Worm (Caenorhabditis elegans) whole organism, L2 larva: ENCODE data around the gene cbs-1.

Experiments used
- C34F6.9 ChIP-seq: fragments of 150-350 bp; optimal IDR thresholded peaks from 2 replicates; lab custom pipeline; 2014; ENCODE audit warnings: missing biosample characterization, missing genetic modification characterization
- F13H6.1 ChIP-seq: sonication (generic microtip); optimal IDR thresholded peaks from 2 replicates; lab custom pipeline; 2016; ENCODE audit warnings: missing genetic modification characterization, missing compliant biosample characterization
- R02D3.7 ChIP-seq: fragments of 150-350 bp; optimal IDR thresholded peaks from 2 replicates; lab custom pipeline; 2014; ENCODE audit warnings: missing biosample characterization, missing genetic modification characterization
- Y55F3AM.14 ChIP-seq: fragments of 200-800 bp; sonication (Bioruptor generic); optimal IDR thresholded peaks from 2 replicates; lab custom pipeline; 2018; ENCODE audit warnings: mild to moderate bottlenecking, missing genetic modification characterization, missing compliant biosample characterization
- ZK546.5 ChIP-seq: sonication (generic microtip); optimal IDR thresholded peaks from 2 replicates; lab custom pipeline; 2017; ENCODE audit warnings: missing biosample characterization, missing genetic modification characterization
- alr-1 ChIP-seq: fragments of 150-350 bp; optimal IDR thresholded peaks from 2 replicates; lab custom pipeline; 2014; ENCODE audit warnings: missing biosample characterization, missing genetic modification characterization
- aly-2 ChIP-seq: fragments of 150-350 bp; optimal IDR thresholded peaks from 2 replicates; lab custom pipeline; 2014; ENCODE audit warnings: missing biosample characterization, missing genetic modification characterization
- ama-1 ChIP-seq: fragments of 150-350 bp; optimal IDR thresholded peaks from 2 replicates; lab custom pipeline; 2018; ENCODE audit warnings: inconsistent platforms
- blmp-1 ChIP-seq: sonication (generic microtip); optimal IDR thresholded peaks from 2 replicates; lab custom pipeline; 2017; ENCODE audit warnings: missing genetic modification characterization, mild to moderate bottlenecking, missing compliant biosample characterization, antibody characterized with exemption, moderate library complexity; ENCODE audit not compliant: insufficient read depth
- ceh-16 ChIP-seq: fragments of 150-350 bp; optimal IDR thresholded peaks from 2 replicates; lab custom pipeline; 2014; ENCODE audit warnings: missing biosample characterization, missing genetic modification characterization
- crh-2 ChIP-seq: sonication (generic microtip); optimal IDR thresholded peaks from 2 replicates; lab custom pipeline; 2017; ENCODE audit warnings: missing biosample characterization, missing genetic modification characterization
- dmd-4 ChIP-seq: sonication (generic microtip); optimal IDR thresholded peaks from 2 replicates; lab custom pipeline; 2017; ENCODE audit warnings: missing biosample characterization, missing genetic modification characterization
- egl-27 ChIP-seq: sonication (generic microtip); optimal IDR thresholded peaks from 3 replicates; lab custom pipeline; 2017; ENCODE audit warnings: missing biosample characterization, missing genetic modification reagents, missing genetic modification characterization
- elt-3 ChIP-seq: sonication (generic microtip); optimal IDR thresholded peaks from 2 replicates; lab custom pipeline; 2017; ENCODE audit warnings: missing biosample characterization, missing genetic modification characterization
- fos-1 ChIP-seq: fragments of 150-350 bp; optimal IDR thresholded peaks from 2 replicates; lab custom pipeline; 2014; ENCODE audit warnings: missing biosample characterization, missing genetic modification characterization
- lin-11 ChIP-seq: fragments of 150-350 bp; sonication (generic microtip); optimal IDR thresholded peaks from 2 replicates; lab custom pipeline; 2014; ENCODE audit warnings: missing biosample characterization, missing genetic modification characterization, inconsistent platforms, mixed read lengths
- lin-13 ChIP-seq: fragments of 150-350 bp; optimal IDR thresholded peaks from 2 replicates; lab custom pipeline; 2014; ENCODE audit warnings: missing biosample characterization, missing genetic modification reagents, missing genetic modification characterization
- mab-5 ChIP-seq: fragments of 150-350 bp; optimal IDR thresholded peaks from 2 replicates; lab custom pipeline; 2014; ENCODE audit warnings: missing biosample characterization, missing genetic modification characterization
- mbf-1 ChIP-seq: sonication (generic microtip); optimal IDR thresholded peaks from 2 replicates; lab custom pipeline; 2017; ENCODE audit warnings: missing biosample characterization, missing genetic modification characterization
- mdl-1 ChIP-seq, 2 experiments: fragments of 150-350 bp in 1 of 2; sonication (generic microtip) in 1 of 2; optimal IDR thresholded peaks; 2 replicates each; lab custom pipeline; 2017; ENCODE audit warnings: missing biosample characterization in 2 of 2, missing genetic modification characterization in 2 of 2
- nhr-10 ChIP-seq: sonication (generic microtip); optimal IDR thresholded peaks from 2 replicates; lab custom pipeline; 2017; ENCODE audit warnings: missing biosample characterization, missing genetic modification characterization
- nhr-11 ChIP-seq: fragments of 150-350 bp; optimal IDR thresholded peaks from 2 replicates; lab custom pipeline; 2014; ENCODE audit warnings: missing biosample characterization, missing genetic modification characterization
- nhr-129 ChIP-seq: fragments of 150-350 bp; optimal IDR thresholded peaks from 2 replicates; lab custom pipeline; 2014; ENCODE audit warnings: missing biosample characterization, missing genetic modification characterization
- nhr-21 ChIP-seq: fragments of 150-350 bp; optimal IDR thresholded peaks from 2 replicates; lab custom pipeline; 2014; ENCODE audit warnings: missing biosample characterization, missing genetic modification characterization
- nhr-23 ChIP-seq: fragments of 150-350 bp; optimal IDR thresholded peaks from 2 replicates; lab custom pipeline; 2014; ENCODE audit warnings: missing biosample characterization, missing genetic modification reagents, missing genetic modification characterization
- nhr-6 ChIP-seq: fragments of 150-350 bp; optimal IDR thresholded peaks from 2 replicates; lab custom pipeline; 2014; ENCODE audit warnings: missing biosample characterization, missing genetic modification characterization
- peb-1 ChIP-seq: fragments of 150-350 bp; optimal IDR thresholded peaks from 2 replicates; lab custom pipeline; 2014; ENCODE audit warnings: missing biosample characterization, missing genetic modification characterization
- sem-4 ChIP-seq: fragments of 150-350 bp; optimal IDR thresholded peaks from 2 replicates; lab custom pipeline; 2014; ENCODE audit warnings: missing biosample characterization, missing genetic modification reagents, missing genetic modification characterization
- skn-1 ChIP-seq: sonication (generic microtip); optimal IDR thresholded peaks from 2 replicates; lab custom pipeline; 2017; ENCODE audit warnings: missing biosample characterization, missing genetic modification characterization
- sma-3 ChIP-seq: sonication (generic microtip); optimal IDR thresholded peaks from 2 replicates; lab custom pipeline; 2016; ENCODE audit warnings: missing genetic modification reagents, missing genetic modification characterization, missing compliant biosample characterization
- sma-9 ChIP-seq, 2 experiments: fragments of 150-350 bp in 1 of 2; sonication (generic microtip) in 1 of 2; optimal IDR thresholded peaks; 2 replicates each; lab custom pipeline; 2014 to 2016; ENCODE audit warnings: missing genetic modification characterization in 2 of 2, mild to moderate bottlenecking in 1 of 2, missing biosample characterization in 1 of 2, missing compliant biosample characterization in 1 of 2, missing genetic modification reagents in 1 of 2, moderate library complexity in 1 of 2
- unc-39 ChIP-seq: fragments of 150-350 bp; optimal IDR thresholded peaks from 2 replicates; lab custom pipeline; 2014; ENCODE audit warnings: missing biosample characterization, missing genetic modification characterization
- unc-55 ChIP-seq: fragments of 150-350 bp; sonication (generic microtip); optimal IDR thresholded peaks from 3 replicates; lab custom pipeline; 2014; ENCODE audit warnings: missing biosample characterization, missing genetic modification reagents, missing genetic modification characterization
- unc-62 ChIP-seq: fragments of 150-350 bp; optimal IDR thresholded peaks from 2 replicates; lab custom pipeline; 2014; ENCODE audit warnings: missing biosample characterization, missing genetic modification reagents, missing genetic modification characterization
- ztf-1 ChIP-seq: fragments of 200-800 bp; sonication (Bioruptor generic); conservative IDR thresholded peaks from 2 replicates; pipeline ENCODE4 v1.3.6; 2022; ENCODE audit warnings: missing genetic modification characterization, missing compliant biosample characterization
- ztf-4 ChIP-seq: fragments of 150-350 bp; optimal IDR thresholded peaks from 2 replicates; lab custom pipeline; 2014; ENCODE audit warnings: missing biosample characterization, missing genetic modification characterization

The cbs-1 gene

DNA sequence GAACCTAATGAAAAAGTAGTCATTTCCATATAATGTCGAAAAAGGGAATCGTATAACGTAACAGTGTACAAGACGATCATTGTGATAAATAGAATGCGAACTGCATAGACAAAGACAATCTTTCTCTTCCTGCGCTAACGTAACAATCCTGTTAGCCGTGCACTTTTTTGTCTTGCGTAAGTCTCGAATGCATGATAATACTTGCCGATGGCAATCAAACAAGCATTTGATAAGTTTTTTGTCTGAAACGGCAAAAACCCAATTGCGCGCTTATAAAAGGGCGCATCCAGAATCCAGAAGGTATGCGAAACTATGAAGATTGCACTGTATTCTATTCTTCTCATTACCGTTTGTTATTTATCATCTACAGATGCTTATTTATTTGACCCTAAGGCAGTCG lies 20.9 kb downstream of the cbs-1 start, which contains the start of gene dao-4:
Gene dao-4 (plus strand): TSS at position 301 of the 400 bp plus-strand sequence.
- TF ChIP-seq sem-4, result no peak

DNA sequence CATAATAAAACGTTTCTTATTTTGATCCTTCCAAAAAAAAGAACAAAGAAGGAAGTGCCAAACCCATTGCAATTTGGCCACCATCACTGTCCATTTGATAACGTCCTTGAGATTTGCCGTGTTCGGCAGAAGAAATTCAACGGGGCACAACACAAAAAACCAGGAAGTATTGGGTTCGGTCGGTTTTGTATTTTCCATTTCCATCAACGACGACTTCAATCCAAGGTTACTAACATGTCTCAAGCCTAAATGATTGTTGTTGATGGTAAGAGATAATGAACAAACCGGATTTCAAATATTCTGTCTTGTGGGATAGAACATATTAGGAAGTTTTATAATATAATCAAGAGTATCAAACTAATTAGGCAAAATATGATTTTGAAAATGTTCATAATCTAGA lies 22.3 kb downstream of the cbs-1 start:
- TF ChIP-seq Y55F3AM.14 (GFP tag; lab: Kevin White, UChicago), result no peak
- TF ChIP-seq ZK546.5, result no peak
- TF ChIP-seq sma-3 (GFP tag; lab: Kevin White, UChicago), result no peak
- no peak for TF ChIP-seq nhr-23 (tag; lab: Kevin White, UChicago)
- no peak for TF ChIP-seq alr-1
- no peak for TF ChIP-seq dmd-4 (tag; lab: Kevin White, UChicago)
- no peak for TF ChIP-seq blmp-1 (tag; lab: Kevin White, UChicago)
- TF ChIP-seq ama-1 (lab: Kevin White, UChicago), result no peak
- TF ChIP-seq peb-1, result no peak

DNA sequence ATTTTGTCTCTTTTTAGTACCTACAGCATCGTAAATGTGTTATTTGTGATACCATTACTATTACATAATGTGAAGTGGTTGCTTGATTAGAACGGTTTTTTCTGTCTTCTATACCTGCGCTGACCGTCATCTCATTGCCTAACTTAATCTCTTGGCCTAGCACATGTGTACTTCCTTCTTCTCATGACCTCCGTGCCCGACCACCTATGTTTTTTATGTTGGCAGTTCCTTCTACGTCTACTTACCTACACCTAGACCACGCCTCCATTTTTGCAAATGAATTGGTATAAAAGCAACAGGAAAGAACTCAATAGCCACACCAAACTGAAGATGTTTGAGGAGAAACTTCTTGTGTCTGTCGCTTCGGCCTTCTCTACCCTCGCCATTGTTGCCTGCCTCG lies 23.2 kb downstream of the cbs-1 start, which contains the start of gene col-176:
Gene col-176 (plus strand): TSS at position 301 of the 400 bp plus-strand sequence.
- TF ChIP-seq fos-1 (tag; lab: Kevin White, UChicago), result no peak
- TF ChIP-seq mdl-1 (tag; optimal IDR thresholded peaks at IDR 0.05; lab: Kevin White, UChicago), result no peak
- no peak for TF ChIP-seq lin-11
- TF ChIP-seq ztf-4, result no peak
- no peak for TF ChIP-seq aly-2 (tag; lab: Kevin White, UChicago)
- TF ChIP-seq skn-1, result no peak
- no peak for TF ChIP-seq F13H6.1 (tag; lab: Kevin White, UChicago)
- TF ChIP-seq elt-3 (tag; lab: Kevin White, UChicago), result no peak
- no peak for TF ChIP-seq R02D3.7
- no peak for TF ChIP-seq sma-9 (GFP tag; optimal IDR thresholded peaks at IDR 0.05; lab: Kevin White, UChicago)
- no peak for TF ChIP-seq sma-9 (tag; optimal IDR thresholded peaks at IDR 0.05; lab: Kevin White, UChicago)
- no peak for TF ChIP-seq mbf-1 (tag; lab: Kevin White, UChicago)
- TF ChIP-seq unc-39 (tag; lab: Kevin White, UChicago), result no peak
- no peak for TF ChIP-seq nhr-6 (tag; lab: Kevin White, UChicago)
- TF ChIP-seq, all 48 proteins: peak for 0

DNA sequence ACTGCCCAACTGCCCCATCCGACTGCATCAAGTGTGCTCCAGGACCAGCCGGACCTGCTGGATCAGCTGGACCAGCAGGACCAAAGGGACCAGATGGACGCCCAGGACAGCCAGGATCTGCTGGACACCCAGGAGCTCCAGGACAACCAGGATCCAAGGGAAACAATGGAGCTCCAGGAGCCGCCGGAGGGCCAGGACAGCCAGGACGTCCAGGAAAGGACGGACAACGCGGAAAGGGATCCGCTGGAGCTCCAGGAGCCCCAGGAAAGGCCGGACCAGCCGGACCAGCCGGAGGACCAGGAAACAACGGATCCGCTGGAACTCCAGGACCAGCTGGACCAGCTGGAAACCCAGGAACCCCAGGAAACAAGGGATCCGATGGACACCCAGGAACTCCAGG lies 24.0 kb downstream of the cbs-1 start:
- no peak for TF ChIP-seq alr-1
- TF ChIP-seq nhr-10 (tag; lab: Kevin White, UChicago), result no peak
- TF ChIP-seq ztf-1 (GFP tag; lab: Robert Waterston, UW), result no peak
- no peak for TF ChIP-seq R02D3.7

DNA sequence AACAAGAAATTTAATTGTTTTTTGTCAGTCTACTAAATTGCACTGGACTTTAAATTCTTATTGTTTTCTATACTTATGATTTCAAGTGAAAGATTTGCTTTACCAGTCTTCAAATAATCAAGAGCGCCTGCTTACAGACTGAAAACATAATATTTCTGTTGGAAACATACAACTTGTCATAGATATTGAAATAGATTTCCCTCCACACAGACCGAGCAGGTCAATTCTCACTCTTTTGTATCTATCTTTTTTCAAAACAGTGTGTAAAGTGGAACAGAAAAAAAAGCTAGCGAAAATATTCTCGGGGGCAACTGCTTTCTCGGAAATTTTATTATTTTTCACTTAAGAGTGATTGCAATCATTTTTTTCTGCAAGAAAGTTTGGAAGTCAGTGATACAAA lies 24.6 kb downstream of the cbs-1 start:
- peak; percentile 29 for TF ChIP-seq egl-27 (tag; lab: Kevin White, UChicago)
- TF ChIP-seq ceh-16 (tag; lab: Kevin White, UChicago), result no peak
- no peak for TF ChIP-seq lin-13 (GFP tag; lab: Kevin White, UChicago)
- no peak for TF ChIP-seq ztf-4

DNA sequence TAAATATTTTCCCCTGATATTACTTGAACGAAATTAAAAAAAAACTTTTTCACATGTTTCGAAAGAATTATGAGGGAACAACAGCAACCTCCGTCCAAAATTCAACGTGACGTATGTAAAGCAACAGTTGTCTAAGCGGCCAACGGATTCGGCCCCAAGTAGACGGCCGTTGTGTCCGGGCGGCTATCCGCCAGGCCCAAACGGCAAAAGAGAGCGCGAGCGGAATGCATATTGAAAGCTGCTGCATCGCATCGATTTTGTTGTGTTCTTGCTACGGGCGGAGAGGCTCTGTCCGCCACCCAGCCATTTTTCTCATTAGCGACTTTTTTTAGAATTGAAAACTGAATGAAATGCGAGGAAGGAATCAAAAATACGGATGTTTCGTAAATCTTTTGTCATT lies 25.2 kb downstream of the cbs-1 start:
- TF ChIP-seq nhr-21 (tag; lab: Kevin White, UChicago) (no peak), crh-2 (tag; lab: Kevin White, UChicago) (no peak), lin-13 (GFP tag; lab: Kevin White, UChicago) (no peak), C34F6.9 (tag; lab: Kevin White, UChicago) (no peak), unc-55 (GFP tag; lab: Kevin White, UChicago) (peak; percentile 36)

DNA sequence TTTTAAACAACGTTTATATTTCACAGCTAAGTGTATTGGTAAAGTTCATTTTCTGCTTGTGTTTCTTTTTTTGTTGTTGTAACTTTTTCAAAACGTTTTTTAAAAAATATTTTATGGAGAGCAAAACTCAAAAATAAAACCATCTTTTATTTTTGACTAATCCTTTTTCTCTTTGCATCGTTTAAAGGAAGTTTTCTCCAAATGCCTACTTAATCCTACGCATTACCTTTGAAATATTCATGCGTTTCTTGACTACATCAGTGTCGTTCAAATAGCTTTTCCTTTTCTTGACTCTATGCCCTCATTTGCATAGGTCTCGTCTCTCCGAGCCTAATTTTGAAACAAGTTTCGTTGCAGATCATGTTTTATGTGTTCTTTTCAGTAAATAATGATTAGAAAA lies 27.0 kb downstream of the cbs-1 start:
- TF ChIP-seq nhr-129 (tag; lab: Kevin White, UChicago), result no peak
- TF ChIP-seq nhr-11, result no peak
- TF ChIP-seq dmd-4 (tag; lab: Kevin White, UChicago), result no peak
- TF ChIP-seq F13H6.1 (tag; lab: Kevin White, UChicago), result no peak
- TF ChIP-seq unc-62 (GFP tag; lab: Kevin White, UChicago), result no peak
- TF ChIP-seq ztf-4, result no peak
- TF ChIP-seq unc-55 (GFP tag; lab: Kevin White, UChicago), result peak; percentile 92
- peak; percentile 58 for TF ChIP-seq mab-5 (tag; lab: Kevin White, UChicago)
- TF ChIP-seq, all 48 proteins: peak for 2
